Worm (Caenorhabditis elegans) whole organism, L4/young adult: ENCODE data around the gene F09G2.8.

Experiments
- dao-5 ChIP-seq: sonication (generic microtip); optimal IDR thresholded peaks from 2 replicates; lab custom pipeline; 2016; ENCODE audit warnings: missing genotype, missing genetic modification characterization, moderate library complexity, missing compliant biosample characterization
- him-1 ChIP-seq: sonication (generic microtip); optimal IDR thresholded peaks from 2 replicates; lab custom pipeline; 2016; ENCODE audit warnings: missing genotype, missing genetic modification reagents, missing genetic modification characterization, missing compliant biosample characterization

ce11 chrV:7225894-7226293 lies 32.4 kb upstream of the F09G2.8 start:
- TF ChIP-seq him-1 (tag; lab: Kevin White, UChicago), result no peak
- TF ChIP-seq dao-5 (tag; lab: Kevin White, UChicago), result no peak
